Fruit fly (Drosophila melanogaster): ENCODE results near the gene CG5418.
A peak's percentile ranks its signal among the peaks of the same experiment; 100 is the strongest.

CG5418 gene

dm6 chr2L:12453192-12453800, at the start of gene CG5418:
CG5418 (minus strand) TSS chr2L:12453242.
- no peak for TF ChIP-seq lola (GFP tag; optimal IDR thresholded peaks at IDR 0.05)

- TF ChIP-seq tai (GFP tag; optimal IDR thresholded peaks at IDR 0.05), result no peak
- TF ChIP-seq Rel (GFP tag; optimal IDR thresholded peaks at IDR 0.05), result no peak
- TF ChIP-seq Rel (tag; optimal IDR thresholded peaks at IDR 0.05), result no peak
- no peak for TF ChIP-seq CG9705 (GFP tag; optimal IDR thresholded peaks at IDR 0.05)
- TF ChIP-seq Abd-B (GFP tag; optimal IDR thresholded peaks at IDR 0.05), result no peak
- TF ChIP-seq Dfd (GFP tag; optimal IDR thresholded peaks at IDR 0.05), result no peak
Measured at dm6 chr2L:12500405-12500804, 47.4 kb upstream of the CG5418 start.

dm6 chr2L:12499189-12499588, 46.1 kb upstream of the CG5418 start:
- no peak for TF ChIP-seq N (GFP tag; optimal IDR thresholded peaks at IDR 0.05)
- no peak for TF ChIP-seq sage (GFP tag; optimal IDR thresholded peaks at IDR 0.05)

dm6 chr2L:12498538-12498937, 45.5 kb upstream of the CG5418 start:
- no peak for TF ChIP-seq brk (GFP tag; optimal IDR thresholded peaks at IDR 0.05)

- peak; percentile 86 for TF ChIP-seq GATAd (GFP tag; optimal IDR thresholded peaks at IDR 0.05)
- peak; percentile 72 for TF ChIP-seq Rel (GFP tag; optimal IDR thresholded peaks at IDR 0.05)
- TF ChIP-seq Rel (tag; optimal IDR thresholded peaks at IDR 0.05), result peak; percentile 82
- TF ChIP-seq OdsH (GFP tag; optimal IDR thresholded peaks at IDR 0.05), result peak; percentile 94
- no peak for TF ChIP-seq Abd-B (GFP tag; optimal IDR thresholded peaks at IDR 0.05)
- peak; percentile 73 for TF ChIP-seq HLH106 (tag; optimal IDR thresholded peaks at IDR 0.05)
- TF ChIP-seq dmrt93B (GFP tag; optimal IDR thresholded peaks at IDR 0.05), result peak; percentile 66
- TF ChIP-seq N (GFP tag; optimal IDR thresholded peaks at IDR 0.05), result no peak
- TF ChIP-seq CrebA (GFP tag; optimal IDR thresholded peaks at IDR 0.05; ENCODE audit: borderline replicate concordance), result peak; percentile 90
- TF ChIP-seq Hr83 (GFP tag; optimal IDR thresholded peaks at IDR 0.05; ENCODE audit: poor library complexity, severe bottlenecking), result peak; percentile 100
- TF ChIP-seq h (GFP tag; optimal IDR thresholded peaks at IDR 0.05), result peak; percentile 97
- peak; percentile 78 for TF ChIP-seq Vsx2 (GFP tag; optimal IDR thresholded peaks at IDR 0.05; ENCODE audit: partially characterized antibody)
- TF ChIP-seq CG9705 (GFP tag; optimal IDR thresholded peaks at IDR 0.05), result peak; percentile 85
- TF ChIP-seq Sp1 (GFP tag; optimal IDR thresholded peaks at IDR 0.05), result peak; percentile 88
- TF ChIP-seq usp (GFP tag; optimal IDR thresholded peaks at IDR 0.05), result no peak
- TF ChIP-seq dsf (GFP tag; optimal IDR thresholded peaks at IDR 0.05; ENCODE audit: borderline replicate concordance), result peak; percentile 77
- peak; percentile 79 for TF ChIP-seq Mio (GFP tag; optimal IDR thresholded peaks at IDR 0.05)
- TF ChIP-seq ey (GFP tag; optimal IDR thresholded peaks at IDR 0.05), result peak; percentile 66
- TF ChIP-seq sage (GFP tag; optimal IDR thresholded peaks at IDR 0.05), result peak; percentile 90
- no peak for TF ChIP-seq Dfd (GFP tag; optimal IDR thresholded peaks at IDR 0.05)
- peak; percentile 85 for TF ChIP-seq CG32264 (GFP tag; optimal IDR thresholded peaks at IDR 0.05)
- TF ChIP-seq dl (GFP tag; optimal IDR thresholded peaks at IDR 0.05; ENCODE audit: insufficient read depth in 1 of 2, partially characterized antibody in 2 of 2), result peak in 1 of 2 experiments; percentile 10
- peak; percentile 67 for TF ChIP-seq woc (GFP tag; optimal IDR thresholded peaks at IDR 0.05)
- TF ChIP-seq foxo (GFP tag; optimal IDR thresholded peaks at IDR 0.05), result peak; percentile 79 to 82
- TF ChIP-seq lola (GFP tag; optimal IDR thresholded peaks at IDR 0.05), result no peak
- TF ChIP-seq rgr (GFP tag; optimal IDR thresholded peaks at IDR 0.05), result peak; percentile 95
- no peak for TF ChIP-seq pan (optimal IDR thresholded peaks at IDR 0.05)
- no peak for TF ChIP-seq Myc (optimal IDR thresholded peaks at IDR 0.05)
- peak; percentile 87 for TF ChIP-seq psq (GFP tag; optimal IDR thresholded peaks at IDR 0.05)
- TF ChIP-seq Hr78 (GFP tag; optimal IDR thresholded peaks at IDR 0.05), result no peak
- peak; percentile 85 for TF ChIP-seq fru (GFP tag; optimal IDR thresholded peaks at IDR 0.05)
- peak; percentile 73 for TF ChIP-seq Dif (GFP tag; optimal IDR thresholded peaks at IDR 0.05; ENCODE audit: partially characterized antibody)
- no peak for TF ChIP-seq sv (GFP tag; optimal IDR thresholded peaks at IDR 0.05)
- TF ChIP-seq tai (GFP tag; optimal IDR thresholded peaks at IDR 0.05), result peak; percentile 93
- peak; percentile 94 for TF ChIP-seq brk (GFP tag; optimal IDR thresholded peaks at IDR 0.05)
- peak; percentile 95 for TF ChIP-seq Hnf4 (GFP tag; optimal IDR thresholded peaks at IDR 0.05)
- TF ChIP-seq jim (GFP tag; optimal IDR thresholded peaks at IDR 0.05), result peak; percentile 95
- TF ChIP-seq br (GFP tag; optimal IDR thresholded peaks at IDR 0.05), result peak; percentile 95
- peak; percentile 95 for TF ChIP-seq Jra (GFP tag; optimal IDR thresholded peaks at IDR 0.05)
Measured at dm6 chr2L:12497283-12498265, 44.5 kb upstream of the CG5418 start, which contains the start of gene t-cup. t-cup (minus strand) TSS chr2L:12497333.
